Fruit fly (Drosophila melanogaster) whole organism, embryonic: Measurements from ENCODE around the gene mio.

Experiments
- Adf1 ChIP-seq: fragments of 200-800 bp; sonication (Bioruptor generic); IDR thresholded peaks from 2 replicates; pipeline ENCODE4 v1.3.6; 2022; ENCODE audit warnings: missing biosample characterization, missing genetic modification characterization
- CG11456 ChIP-seq: fragments of 200-800 bp; sonication (Bioruptor generic); IDR thresholded peaks from 3 replicates; pipeline ENCODE4 v1.3.6; 2022; ENCODE audit warnings: missing biosample characterization, missing genetic modification characterization
- CG11695 ChIP-seq: fragments of 200-800 bp; sonication (Bioruptor generic); IDR thresholded peaks from 3 replicates; pipeline ENCODE4 v1.3.6; 2022; ENCODE audit warnings: missing biosample characterization, missing genetic modification characterization
- CG11723 ChIP-seq: fragments of 200-800 bp; sonication (Bioruptor generic); optimal IDR thresholded peaks from 2 replicates; lab custom pipeline; 2017; ENCODE audit warnings: missing biosample characterization, mild to moderate bottlenecking, missing genetic modification characterization
- CG12236 ChIP-seq: fragments of 200-800 bp; sonication (Bioruptor generic); optimal IDR thresholded peaks from 2 replicates; lab custom pipeline; 2016; ENCODE audit warnings: missing biosample characterization, missing genetic modification characterization
- CG13894 ChIP-seq: fragments of 200-800 bp; sonication (Bioruptor generic); optimal IDR thresholded peaks from 3 replicates; lab custom pipeline; 2018; ENCODE audit warnings: missing biosample characterization, mild to moderate bottlenecking, missing genetic modification characterization, moderate library complexity
- CG14050 ChIP-seq: fragments of 200-800 bp; sonication (Bioruptor generic); IDR thresholded peaks from 3 replicates; pipeline ENCODE4 v1.3.6; 2022; ENCODE audit warnings: missing biosample characterization, missing genetic modification characterization
- CG14965 ChIP-seq: fragments of 200-800 bp; sonication (Bioruptor generic); optimal IDR thresholded peaks from 2 replicates; lab custom pipeline; 2016; ENCODE audit warnings: missing biosample characterization, missing genetic modification characterization, borderline replicate concordance
- CG16813 ChIP-seq: fragments of 200-800 bp; sonication (Bioruptor generic); IDR thresholded peaks from 3 replicates; pipeline ENCODE4 v1.3.6; 2022; ENCODE audit warnings: missing biosample characterization, missing genetic modification characterization; ENCODE audit not compliant: partially characterized antibody
- CG16863 ChIP-seq: fragments of 200-800 bp; sonication (Bioruptor generic); optimal IDR thresholded peaks from 3 replicates; lab custom pipeline; 2016; ENCODE audit warnings: missing biosample characterization, missing genetic modification characterization
- CG17802 ChIP-seq: fragments of 200-800 bp; sonication (Bioruptor generic); optimal IDR thresholded peaks from 2 replicates; lab custom pipeline; 2018; ENCODE audit warnings: missing biosample characterization, mild to moderate bottlenecking, missing genetic modification characterization, moderate library complexity
- CG32532 ChIP-seq: fragments of 200-800 bp; sonication (Bioruptor generic); IDR thresholded peaks from 2 replicates; pipeline ENCODE4 v1.3.6; 2022; ENCODE audit warnings: missing biosample characterization, missing genetic modification characterization
- CG33213 ChIP-seq: fragments of 200-800 bp; sonication (Bioruptor generic); optimal IDR thresholded peaks from 3 replicates; lab custom pipeline; 2016; ENCODE audit warnings: missing biosample characterization, missing genetic modification characterization
- CG7271 ChIP-seq: fragments of 200-800 bp; sonication (Bioruptor generic); optimal IDR thresholded peaks from 2 replicates; lab custom pipeline; 2018; ENCODE audit warnings: missing biosample characterization, mild to moderate bottlenecking, missing genetic modification characterization, moderate library complexity
- CG9932 ChIP-seq: fragments of 200-800 bp; sonication (Bioruptor generic); IDR thresholded peaks from 2 replicates; pipeline ENCODE4 v1.3.6; 2022; ENCODE audit warnings: missing biosample characterization, missing genetic modification characterization
- Fer3 ChIP-seq: fragments of 200-800 bp; sonication (Bioruptor generic); optimal IDR thresholded peaks from 2 replicates; lab custom pipeline; 2018; ENCODE audit warnings: missing biosample characterization, mild to moderate bottlenecking, missing genetic modification characterization, moderate library complexity
- HLHmδ ChIP-seq: fragments of 200-800 bp; sonication (Bioruptor generic); optimal IDR thresholded peaks from 2 replicates; lab custom pipeline; 2018; ENCODE audit warnings: missing biosample characterization, mild to moderate bottlenecking, missing genetic modification characterization, moderate library complexity
- Jarid2 ChIP-seq: fragments of 200-800 bp; sonication (Bioruptor generic); optimal IDR thresholded peaks from 3 replicates; lab custom pipeline; 2017; ENCODE audit warnings: mild to moderate bottlenecking, missing biosample characterization, missing genetic modification reagents, missing genetic modification characterization
- MTF-1 ChIP-seq: fragments of 200-800 bp; sonication (Bioruptor generic); optimal IDR thresholded peaks from 2 replicates; lab custom pipeline; 2018; ENCODE audit warnings: missing biosample characterization, mild to moderate bottlenecking, missing genetic modification characterization, borderline replicate concordance
- Myb ChIP-seq: fragments of 200-800 bp; sonication (Bioruptor generic); optimal IDR thresholded peaks from 2 replicates; lab custom pipeline; 2016; ENCODE audit warnings: missing biosample characterization, missing genetic modification characterization
- Nf-YB ChIP-seq: fragments of 200-800 bp; sonication (Bioruptor generic); optimal IDR thresholded peaks from 3 replicates; lab custom pipeline; 2019; ENCODE audit warnings: missing biosample characterization, mild to moderate bottlenecking, missing genetic modification characterization, moderate library complexity
- NfI ChIP-seq: fragments of 200-800 bp; sonication (Bioruptor generic); optimal IDR thresholded peaks from 3 replicates; lab custom pipeline; 2018; ENCODE audit warnings: missing biosample characterization, mild to moderate bottlenecking, missing genetic modification characterization, moderate library complexity
- Oli ChIP-seq: fragments of 200-800 bp; sonication (Bioruptor generic); optimal IDR thresholded peaks from 2 replicates; lab custom pipeline; 2018; ENCODE audit warnings: missing biosample characterization, mild to moderate bottlenecking, missing genetic modification characterization, moderate library complexity
- Optix ChIP-seq: fragments of 200-800 bp; sonication (Bioruptor generic); IDR thresholded peaks from 3 replicates; pipeline ENCODE4 v1.3.6; 2022; ENCODE audit warnings: missing biosample characterization, missing genetic modification characterization
- Poxn ChIP-seq: fragments of 200-800 bp; sonication (Bioruptor generic); IDR thresholded peaks from 2 replicates; pipeline ENCODE4 v1.3.6; 2022; ENCODE audit warnings: missing biosample characterization, missing genetic modification characterization
- ab ChIP-seq: fragments of 200-800 bp; sonication (Bioruptor generic); optimal IDR thresholded peaks from 2 replicates; lab custom pipeline; 2016; ENCODE audit warnings: missing biosample characterization, missing genetic modification characterization
- ac ChIP-seq: fragments of 200-800 bp; sonication (Bioruptor generic); optimal IDR thresholded peaks from 3 replicates; lab custom pipeline; 2017; ENCODE audit warnings: missing biosample characterization, mild to moderate bottlenecking, missing genetic modification characterization
- aop ChIP-seq: fragments of 200-800 bp; sonication (Bioruptor generic); IDR thresholded peaks from 2 replicates; pipeline ENCODE4 v1.3.6; 2022; ENCODE audit warnings: missing biosample characterization, missing genetic modification characterization
- bcd ChIP-seq: fragments of 200-800 bp; sonication (Bioruptor generic); optimal IDR thresholded peaks from 2 replicates; lab custom pipeline; 2017; ENCODE audit warnings: missing biosample characterization, mild to moderate bottlenecking, missing genetic modification characterization
- croc ChIP-seq: fragments of 200-800 bp; sonication (Bioruptor generic); conservative IDR thresholded peaks from 3 replicates; pipeline ENCODE4 v1.3.6; 2022; ENCODE audit warnings: missing biosample characterization, missing genetic modification characterization
- gro ChIP-seq: fragments of 200-800 bp; sonication (Bioruptor generic); optimal IDR thresholded peaks from 2 replicates; lab custom pipeline; 2016; ENCODE audit warnings: missing biosample characterization, missing genetic modification characterization
- jigr1 ChIP-seq: fragments of 200-800 bp; sonication (Bioruptor generic); IDR thresholded peaks from 3 replicates; pipeline ENCODE4 v1.3.6; 2022; ENCODE audit warnings: missing biosample characterization, missing genetic modification characterization
- jing ChIP-seq: fragments of 200-800 bp; sonication (Bioruptor generic); optimal IDR thresholded peaks from 2 replicates; lab custom pipeline; 2018; ENCODE audit warnings: missing biosample characterization, mild to moderate bottlenecking, missing genetic modification characterization
- lab ChIP-seq: fragments of 200-800 bp; sonication (Bioruptor generic); optimal IDR thresholded peaks from 3 replicates; lab custom pipeline; 2017; ENCODE audit warnings: missing biosample characterization, missing genetic modification characterization, mild to moderate bottlenecking, moderate library complexity, missing genetic modification reagents
- lbe ChIP-seq: fragments of 200-800 bp; sonication (Bioruptor generic); optimal IDR thresholded peaks from 2 replicates; lab custom pipeline; 2016; ENCODE audit warnings: missing biosample characterization, mild to moderate bottlenecking, missing genetic modification characterization
- maf-S ChIP-seq: fragments of 200-800 bp; sonication (Bioruptor generic); optimal IDR thresholded peaks from 2 replicates; lab custom pipeline; 2016; ENCODE audit warnings: missing biosample characterization, missing genetic modification characterization
- mam ChIP-seq: fragments of 200-800 bp; sonication (Bioruptor generic); optimal IDR thresholded peaks from 3 replicates; lab custom pipeline; 2016; ENCODE audit warnings: missing biosample characterization, missing genetic modification characterization
- odd ChIP-seq: fragments of 200-800 bp; sonication (Bioruptor generic); optimal IDR thresholded peaks from 2 replicates; lab custom pipeline; 2017; ENCODE audit warnings: missing biosample characterization, mild to moderate bottlenecking, missing genetic modification characterization
- peb ChIP-seq: fragments of 200-800 bp; sonication (Bioruptor generic); IDR thresholded peaks from 2 replicates; pipeline ENCODE4 v1.3.6; 2022; ENCODE audit warnings: missing biosample characterization, missing genetic modification characterization
- phol ChIP-seq: fragments of 200-800 bp; sonication (Bioruptor generic); optimal IDR thresholded peaks from 3 replicates; lab custom pipeline; 2018; ENCODE audit warnings: missing biosample characterization, mild to moderate bottlenecking, missing genetic modification characterization, moderate library complexity
- slp2 ChIP-seq: fragments of 200-800 bp; sonication (Bioruptor generic); optimal IDR thresholded peaks from 2 replicates; lab custom pipeline; 2016; ENCODE audit warnings: missing biosample characterization, missing genetic modification characterization
- stwl ChIP-seq: fragments of 200-800 bp; sonication (Bioruptor generic); optimal IDR thresholded peaks from 3 replicates; lab custom pipeline; 2018; ENCODE audit warnings: missing biosample characterization, mild to moderate bottlenecking, missing genetic modification characterization, moderate library complexity
- trh ChIP-seq: fragments of 200-800 bp; sonication (Bioruptor generic); optimal IDR thresholded peaks from 2 replicates; lab custom pipeline; 2016; ENCODE audit warnings: missing biosample characterization, missing genetic modification characterization
- ttk ChIP-seq: fragments of 200-800 bp; sonication (Bioruptor generic); IDR thresholded peaks from 2 replicates; pipeline ENCODE4 v2.1.2; 2022; ENCODE audit warnings: missing biosample characterization, missing genetic modification characterization
- tx ChIP-seq: fragments of 200-800 bp; sonication (Bioruptor generic); optimal IDR thresholded peaks from 2 replicates; lab custom pipeline; 2016; ENCODE audit warnings: missing biosample characterization, missing genetic modification characterization
- unpg ChIP-seq: fragments of 200-800 bp; sonication (Bioruptor generic); optimal IDR thresholded peaks from 3 replicates; lab custom pipeline; 2018; ENCODE audit warnings: missing biosample characterization, mild to moderate bottlenecking, missing genetic modification characterization, moderate library complexity
- zen ChIP-seq: fragments of 200-800 bp; sonication (Bioruptor generic); optimal IDR thresholded peaks from 3 replicates; lab custom pipeline; 2018; ENCODE audit warnings: missing biosample characterization, mild to moderate bottlenecking, missing genetic modification characterization, moderate library complexity
- zfh2 ChIP-seq: fragments of 200-800 bp; sonication (Bioruptor generic); optimal IDR thresholded peaks from 2 replicates; lab custom pipeline; 2016; ENCODE audit warnings: missing biosample characterization, missing genetic modification characterization

The mio gene

DNA sequence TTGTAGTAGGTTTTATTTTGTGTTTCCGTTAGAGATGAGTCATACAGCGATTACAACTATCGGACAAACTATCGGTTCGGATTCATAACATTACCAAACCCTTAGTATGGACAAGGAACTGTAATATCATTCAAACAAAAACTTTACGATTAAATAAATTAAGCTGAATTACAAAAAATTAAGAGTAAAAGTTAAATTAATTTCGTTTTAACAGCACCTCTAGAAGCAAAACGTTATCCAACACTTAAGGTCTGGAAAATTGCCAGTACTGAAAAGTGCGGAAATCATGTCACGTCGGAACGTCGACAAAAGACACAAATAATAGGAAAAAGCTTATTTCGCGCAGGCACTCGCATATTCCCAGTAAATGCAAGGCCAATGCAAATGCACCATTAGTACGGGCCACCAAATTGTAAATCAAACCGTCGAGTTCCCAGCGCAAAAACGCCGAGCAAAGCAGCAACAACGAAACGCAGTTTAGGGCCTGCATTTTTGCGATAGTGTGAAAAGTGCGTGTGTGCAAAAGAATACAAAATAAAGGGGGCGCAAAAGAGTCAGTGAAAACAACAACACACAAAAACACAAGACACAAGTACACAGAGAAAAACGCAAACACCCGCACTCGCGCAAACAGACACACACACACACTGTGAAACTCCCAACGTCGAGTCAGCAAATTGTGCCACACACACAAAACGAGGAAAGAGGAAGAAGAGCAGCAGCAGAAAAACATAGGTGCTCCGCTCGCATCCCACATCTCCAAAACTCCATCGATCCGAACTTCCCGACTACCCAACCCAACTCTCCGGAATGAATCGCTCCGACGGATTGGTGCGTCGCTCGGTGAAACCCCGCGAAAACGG lies 9.4 kb downstream of the mio start, which contains the start of the genes CG15387 and sau (continued):
- TF ChIP-seq peb, result peak; percentile 55; the same call in 1 of the 2 replicates
- TF ChIP-seq CG9932, result peak; percentile 91
- TF ChIP-seq maf-S, result peak; percentile 89
- TF ChIP-seq NfI, result peak; percentile 90
- TF ChIP-seq jing (GFP tag; lab: Kevin White, UChicago), result peak; percentile 9
- peak; percentile 62; the same call in 1 of the 3 replicates for TF ChIP-seq CG11695
- peak; percentile 91 for TF ChIP-seq tx
- peak; percentile 93 for TF ChIP-seq stwl (tag; lab: Kevin White, UChicago)
- peak; percentile 59 for TF ChIP-seq Jarid2 (GFP tag; lab: Kevin White, UChicago)
- peak; percentile 19 for TF ChIP-seq CG7271
- TF ChIP-seq Oli, result peak; percentile 78
- TF ChIP-seq gro (GFP tag; lab: Kevin White, UChicago), result peak; percentile 93
- no peak for TF ChIP-seq CG14965 (GFP tag; lab: Kevin White, UChicago)
- peak; percentile 93 for TF ChIP-seq zfh2 (GFP tag; lab: Kevin White, UChicago)
- TF ChIP-seq Nf-YB (GFP tag; lab: Kevin White, UChicago), result peak; percentile 64
- peak; percentile 45 for TF ChIP-seq ac (GFP tag; lab: Kevin White, UChicago)
- peak; percentile 80 for TF ChIP-seq Myb (GFP tag; lab: Kevin White, UChicago)
- TF ChIP-seq Optix (GFP tag; lab: Robert Waterston, UW), result peak; percentile 40; the same call in 1 of the 3 replicates
- peak; percentile 73 for TF ChIP-seq CG11723 (GFP tag; lab: Kevin White, UChicago)
- TF ChIP-seq Adf1 (GFP tag; lab: Robert Waterston, UW), result peak; percentile 52
- peak; percentile 87 for TF ChIP-seq CG32532 (GFP tag; lab: Robert Waterston, UW)
- peak; percentile 82 for TF ChIP-seq bcd (GFP tag; lab: Kevin White, UChicago)
- TF ChIP-seq Poxn (GFP tag; lab: Robert Waterston, UW), result peak; percentile 41; the same call in 1 of the 2 replicates
- peak; percentile 78 for TF ChIP-seq CG12236 (GFP tag; lab: Kevin White, UChicago)
- TF ChIP-seq CG16813 (GFP tag; lab: Robert Waterston, UW), result peak; percentile 94
- TF ChIP-seq CG17802 (tag; lab: Kevin White, UChicago), result peak; percentile 66
- TF ChIP-seq lab (GFP tag; lab: Kevin White, UChicago), result peak; percentile 91
- no peak for TF ChIP-seq jigr1 (GFP tag; lab: Robert Waterston, UW)
- peak; percentile 85 for TF ChIP-seq unpg (GFP tag; lab: Kevin White, UChicago)
- TF ChIP-seq ttk (GFP tag; lab: Robert Waterston, UW), result peak; percentile 80
- TF ChIP-seq CG11456 (GFP tag; lab: Robert Waterston, UW), result peak; percentile 84
- TF ChIP-seq zen (tag; lab: Kevin White, UChicago), result peak; percentile 83
- peak; percentile 90 for TF ChIP-seq slp2 (GFP tag; lab: Kevin White, UChicago)
- peak; percentile 88 for TF ChIP-seq phol
- TF ChIP-seq Fer3 (tag; lab: Kevin White, UChicago), result peak; percentile 86
- TF ChIP-seq aop (GFP tag; lab: Robert Waterston, UW), result peak; percentile 61; the same call in 1 of the 2 replicates
- peak; percentile 71 for TF ChIP-seq odd (GFP tag; lab: Kevin White, UChicago)
- peak; percentile 90 for TF ChIP-seq lbe (GFP tag; lab: Kevin White, UChicago)
- peak; percentile 95 for TF ChIP-seq mam (GFP tag; lab: Kevin White, UChicago)
- no peak for TF ChIP-seq HLHmδ (GFP tag; lab: Kevin White, UChicago)
- peak; percentile 41 for TF ChIP-seq trh
- TF ChIP-seq ab (GFP tag; lab: Kevin White, UChicago), result no peak
- peak; percentile 89 for TF ChIP-seq CG33213 (GFP tag; lab: Kevin White, UChicago)
- peak; percentile 90 for TF ChIP-seq CG13894 (tag; lab: Kevin White, UChicago)
- TF ChIP-seq CG16863 (GFP tag; lab: Kevin White, UChicago), result peak; percentile 92
- peak; percentile 65 for TF ChIP-seq croc (GFP tag; lab: Robert Waterston, UW)
- TF ChIP-seq CG14050 (GFP tag; lab: Robert Waterston, UW), result peak; percentile 71
- TF ChIP-seq MTF-1 (GFP tag; lab: Kevin White, UChicago), result no peak
